Fruit fly (Drosophila melanogaster) whole organism, embryonic: ENCODE measurements around the gene Gr32a.

ENCODE experiments used
- Bgb ChIP-seq: fragments of 200-800 bp; sonication (Bioruptor generic); IDR thresholded peaks from 2 replicates; pipeline ENCODE4 v1.3.6; 2022; ENCODE audit warnings: missing biosample characterization, missing genetic modification characterization; ENCODE audit not compliant: partially characterized antibody
- Blimp-1 ChIP-seq: fragments of 200-800 bp; sonication (Bioruptor generic); optimal IDR thresholded peaks from 3 replicates; lab custom pipeline; 2018; ENCODE audit warnings: missing biosample characterization, missing genetic modification characterization, mild to moderate bottlenecking, moderate library complexity, missing genetic modification reagents
- CG10209 ChIP-seq: fragments of 200-800 bp; sonication (Bioruptor generic); optimal IDR thresholded peaks from 3 replicates; lab custom pipeline; 2017; ENCODE audit warnings: missing biosample characterization, mild to moderate bottlenecking, missing genetic modification characterization, missing genetic modification reagents
- CG10321 ChIP-seq: fragments of 200-800 bp; sonication (Bioruptor generic); IDR thresholded peaks from 2 replicates; pipeline ENCODE4 v1.3.6; 2022; ENCODE audit warnings: missing biosample characterization, missing genetic modification characterization
- CG10979 ChIP-seq: fragments of 200-800 bp; sonication (Bioruptor generic); optimal IDR thresholded peaks from 2 replicates; lab custom pipeline; 2018; ENCODE audit warnings: missing biosample characterization, mild to moderate bottlenecking, missing genetic modification characterization, moderate library complexity
- CG1233 ChIP-seq: fragments of 200-800 bp; sonication (Bioruptor generic); optimal IDR thresholded peaks from 4 replicates; lab custom pipeline; 2018; ENCODE audit warnings: missing biosample characterization, mild to moderate bottlenecking, missing genetic modification characterization
- CG17802 ChIP-seq: fragments of 200-800 bp; sonication (Bioruptor generic); optimal IDR thresholded peaks from 2 replicates; lab custom pipeline; 2018; ENCODE audit warnings: missing biosample characterization, mild to moderate bottlenecking, missing genetic modification characterization, moderate library complexity
- CG1792 ChIP-seq: fragments of 200-800 bp; sonication (Bioruptor generic); optimal IDR thresholded peaks from 2 replicates; lab custom pipeline; 2016; ENCODE audit warnings: missing biosample characterization, missing genetic modification characterization
- CG18599 ChIP-seq: fragments of 200-800 bp; sonication (Bioruptor generic); optimal IDR thresholded peaks from 3 replicates; lab custom pipeline; 2017; ENCODE audit warnings: missing biosample characterization, missing genetic modification characterization, mild to moderate bottlenecking, moderate library complexity, missing genetic modification reagents
- CG2129 ChIP-seq: fragments of 200-800 bp; sonication (Bioruptor generic); IDR thresholded peaks from 2 replicates; pipeline ENCODE4 v1.3.6; 2022; ENCODE audit warnings: missing biosample characterization, missing genetic modification characterization; ENCODE audit not compliant: partially characterized antibody
- CG30020 ChIP-seq: fragments of 200-800 bp; optimal IDR thresholded peaks from 2 replicates; lab custom pipeline; 2019; ENCODE audit warnings: missing biosample characterization, mild to moderate bottlenecking, missing genetic modification characterization, moderate library complexity
- CG4707 ChIP-seq: fragments of 200-800 bp; sonication (Bioruptor generic); optimal IDR thresholded peaks from 2 replicates; lab custom pipeline; 2018; ENCODE audit warnings: missing biosample characterization, mild to moderate bottlenecking, missing genetic modification characterization, moderate library complexity
- CG6765 ChIP-seq: fragments of 200-800 bp; sonication (Bioruptor generic); optimal IDR thresholded peaks from 3 replicates; lab custom pipeline; 2017; ENCODE audit warnings: missing biosample characterization, mild to moderate bottlenecking, missing genetic modification characterization
- CG6791 ChIP-seq: fragments of 200-800 bp; sonication (Bioruptor generic); IDR thresholded peaks from 3 replicates; pipeline ENCODE4 v1.3.6; 2022; ENCODE audit warnings: missing biosample characterization, missing genetic modification characterization; ENCODE audit not compliant: partially characterized antibody
- CG7556 ChIP-seq: fragments of 200-800 bp; sonication (Bioruptor generic); optimal IDR thresholded peaks from 2 replicates; lab custom pipeline; 2017; ENCODE audit warnings: missing biosample characterization, mild to moderate bottlenecking, missing genetic modification characterization
- CG8281 ChIP-seq: fragments of 200-800 bp; sonication (Bioruptor generic); optimal IDR thresholded peaks from 2 replicates; lab custom pipeline; 2018; ENCODE audit warnings: missing biosample characterization, mild to moderate bottlenecking, missing genetic modification characterization, moderate library complexity
- CG8388 ChIP-seq: fragments of 200-800 bp; sonication (Bioruptor generic); optimal IDR thresholded peaks from 2 replicates; lab custom pipeline; 2019; ENCODE audit warnings: missing biosample characterization, mild to moderate bottlenecking, missing genetic modification characterization, moderate library complexity
- CG9932 ChIP-seq: fragments of 200-800 bp; sonication (Bioruptor generic); IDR thresholded peaks from 2 replicates; pipeline ENCODE4 v1.3.6; 2022; ENCODE audit warnings: missing biosample characterization, missing genetic modification characterization
- Ets65A ChIP-seq: fragments of 200-800 bp; sonication (Bioruptor generic); peaks from one replicate; lab custom pipeline; 2016; ENCODE audit warnings: missing biosample characterization, missing genetic modification characterization
- Fer1 ChIP-seq: fragments of 200-800 bp; sonication (Bioruptor generic); optimal IDR thresholded peaks from 2 replicates; lab custom pipeline; 2017; ENCODE audit warnings: missing biosample characterization, mild to moderate bottlenecking, missing genetic modification characterization
- HLH3B ChIP-seq: fragments of 200-800 bp; sonication (Bioruptor generic); IDR thresholded peaks from 2 replicates; pipeline ENCODE4 v1.3.6; 2022; ENCODE audit warnings: missing biosample characterization, missing genetic modification characterization
- Mad ChIP-seq: fragments of 200-800 bp; sonication (Bioruptor generic); optimal IDR thresholded peaks from 2 replicates; lab custom pipeline; 2016; ENCODE audit warnings: missing biosample characterization, missing genetic modification characterization
- Med ChIP-seq: fragments of 200-800 bp; sonication (Bioruptor generic); peaks from one replicate; lab custom pipeline; 2016; ENCODE audit warnings: missing biosample characterization, missing genetic modification characterization, mild to moderate bottlenecking, inconsistent platforms, moderate library complexity
- Meics ChIP-seq: fragments of 200-800 bp; sonication (Bioruptor generic); optimal IDR thresholded peaks from 2 replicates; lab custom pipeline; 2017; ENCODE audit warnings: missing biosample characterization, mild to moderate bottlenecking, missing genetic modification characterization
- NfI ChIP-seq: fragments of 200-800 bp; sonication (Bioruptor generic); optimal IDR thresholded peaks from 3 replicates; lab custom pipeline; 2018; ENCODE audit warnings: missing biosample characterization, mild to moderate bottlenecking, missing genetic modification characterization, moderate library complexity
- Xbp1 ChIP-seq: fragments of 200-800 bp; sonication (Bioruptor generic); optimal IDR thresholded peaks from 3 replicates; lab custom pipeline; 2016; ENCODE audit warnings: missing biosample characterization, mild to moderate bottlenecking, missing genetic modification characterization
- ara ChIP-seq: fragments of 200-800 bp; sonication (Bioruptor generic); IDR thresholded peaks from 2 replicates; pipeline ENCODE4 v1.3.6; 2022; ENCODE audit warnings: missing biosample characterization, missing genetic modification characterization
- caup ChIP-seq: fragments of 200-800 bp; sonication (Bioruptor generic); optimal IDR thresholded peaks from 3 replicates; lab custom pipeline; 2017; ENCODE audit warnings: missing biosample characterization, mild to moderate bottlenecking, missing genetic modification characterization, moderate library complexity; ENCODE audit not compliant: severe bottlenecking
- ci ChIP-seq: fragments of 200-800 bp; sonication (Bioruptor generic); IDR thresholded peaks from 3 replicates; pipeline ENCODE4 v1.3.6; 2022; ENCODE audit warnings: missing biosample characterization, missing genetic modification characterization
- croc ChIP-seq: fragments of 200-800 bp; sonication (Bioruptor generic); conservative IDR thresholded peaks from 3 replicates; pipeline ENCODE4 v1.3.6; 2022; ENCODE audit warnings: missing biosample characterization, missing genetic modification characterization
- crol ChIP-seq: fragments of 200-800 bp; sonication (Bioruptor generic); IDR thresholded peaks from 2 replicates; pipeline ENCODE4 v1.3.6; 2022; ENCODE audit warnings: missing biosample characterization, missing genetic modification characterization
- crp ChIP-seq, 2 experiments: fragments of 200-800 bp; sonication (Bioruptor generic); optimal IDR thresholded peaks; 2 replicates in 1 of 2; 3 replicates in 1 of 2; lab custom pipeline; 2017; ENCODE audit warnings: missing biosample characterization in 2 of 2, missing genetic modification characterization in 2 of 2, mild to moderate bottlenecking in 1 of 2, moderate library complexity in 1 of 2
- cwo ChIP-seq: fragments of 200-800 bp; sonication (Bioruptor generic); optimal IDR thresholded peaks from 3 replicates; lab custom pipeline; 2017; ENCODE audit warnings: missing biosample characterization, missing genetic modification characterization, mild to moderate bottlenecking, moderate library complexity, missing genetic modification reagents
- fd96Cb ChIP-seq: fragments of 200-800 bp; sonication (Bioruptor generic); optimal IDR thresholded peaks from 2 replicates; lab custom pipeline; 2018; ENCODE audit warnings: missing biosample characterization, mild to moderate bottlenecking, missing genetic modification characterization, moderate library complexity
- grn ChIP-seq: fragments of 200-800 bp; sonication (Bioruptor generic); optimal IDR thresholded peaks from 3 replicates; lab custom pipeline; 2017; ENCODE audit warnings: missing biosample characterization, missing genetic modification characterization
- lilli ChIP-seq: fragments of 200-800 bp; sonication (Bioruptor generic); optimal IDR thresholded peaks from 3 replicates; lab custom pipeline; 2016; ENCODE audit warnings: missing biosample characterization, missing genetic modification characterization
- pan ChIP-seq, 4 experiments: fragments of >200 bp in 3 of 4; fragments of 200-800 bp in 1 of 4; sonication (Bioruptor generic) in 1 of 4; optimal IDR thresholded peaks in 3 of 4; IDR thresholded peaks in 1 of 4; 2 replicates each; pipeline versions ENCODE4 v1.3.6 to Lab custom; 2017 to 2022; ENCODE audit warnings: missing biosample characterization in 2 of 4, missing genetic modification characterization in 2 of 4, mixed read lengths in 1 of 4
- pb ChIP-seq: fragments of 200-800 bp; sonication (Bioruptor generic); optimal IDR thresholded peaks from 3 replicates; lab custom pipeline; 2016; ENCODE audit warnings: missing biosample characterization, missing genetic modification characterization
- pita ChIP-seq: fragments of 200-800 bp; sonication (Bioruptor generic); optimal IDR thresholded peaks from 2 replicates; lab custom pipeline; 2017; ENCODE audit warnings: missing biosample characterization, mild to moderate bottlenecking, missing genetic modification characterization
- salm ChIP-seq: fragments of 200-800 bp; sonication (Bioruptor generic); optimal IDR thresholded peaks from 2 replicates; lab custom pipeline; 2018; ENCODE audit warnings: missing biosample characterization, mild to moderate bottlenecking, missing genetic modification characterization
- scrt ChIP-seq: fragments of 200-800 bp; sonication (Bioruptor generic); optimal IDR thresholded peaks from 2 replicates; lab custom pipeline; 2018; ENCODE audit warnings: missing biosample characterization, mild to moderate bottlenecking, missing genetic modification characterization, moderate library complexity
- slou ChIP-seq: fragments of 200-800 bp; sonication (Bioruptor generic); optimal IDR thresholded peaks from 3 replicates; lab custom pipeline; 2016; ENCODE audit warnings: missing biosample characterization, missing genetic modification characterization
- tgo ChIP-seq: fragments of 200-800 bp; sonication (Bioruptor generic); IDR thresholded peaks from 3 replicates; pipeline ENCODE4 v1.3.6; 2022; ENCODE audit warnings: missing biosample characterization, missing genetic modification characterization
- tna ChIP-seq: fragments of 200-800 bp; sonication (Bioruptor generic); IDR thresholded peaks from 2 replicates; pipeline ENCODE4 v1.3.6; 2022; ENCODE audit warnings: missing biosample characterization, missing genetic modification characterization; ENCODE audit not compliant: partially characterized antibody
- ttk ChIP-seq: fragments of 200-800 bp; sonication (Bioruptor generic); IDR thresholded peaks from 2 replicates; pipeline ENCODE4 v2.1.2; 2022; ENCODE audit warnings: missing biosample characterization, missing genetic modification characterization
- unpg ChIP-seq: fragments of 200-800 bp; sonication (Bioruptor generic); optimal IDR thresholded peaks from 3 replicates; lab custom pipeline; 2018; ENCODE audit warnings: missing biosample characterization, mild to moderate bottlenecking, missing genetic modification characterization, moderate library complexity

Gr32a gene

dm6 chr2L:11086357-11086924, 27.4 kb upstream of the Gr32a start, which contains the start of gene CG16854 (continued):
- TF ChIP-seq CG30020 (tag; lab: Kevin White, UChicago) (no peak), scrt (peak; percentile 0), fd96Cb (tag; lab: Kevin White, UChicago) (no peak), Xbp1 (GFP tag; lab: Kevin White, UChicago) (peak; percentile 1), CG8388 (GFP tag; lab: Kevin White, UChicago) (no peak), HLH3B (GFP tag; lab: Robert Waterston, UW) (no peak)

- TF ChIP-seq CG2129 (GFP tag; lab: Robert Waterston, UW): peak; percentile 60; the same call in 1 of the 2 replicates
- TF ChIP-seq salm (tag; lab: Kevin White, UChicago): no peak
- TF ChIP-seq cwo (GFP tag; lab: Kevin White, UChicago): no peak
- TF ChIP-seq Xbp1 (GFP tag; lab: Kevin White, UChicago): peak; percentile 59
- TF ChIP-seq CG10209 (GFP tag; lab: Kevin White, UChicago): no peak
- TF ChIP-seq croc (GFP tag; lab: Robert Waterston, UW): no peak
- no peak for TF ChIP-seq CG6765 (GFP tag; lab: Kevin White, UChicago)
- TF ChIP-seq Fer1 (GFP tag; lab: Kevin White, UChicago): no peak
- TF ChIP-seq pita (GFP tag; lab: Kevin White, UChicago): no peak
- TF ChIP-seq slou (GFP tag; lab: Kevin White, UChicago): peak; percentile 20
- TF ChIP-seq CG6791 (GFP tag; lab: Robert Waterston, UW): peak; percentile 48; the same call in 1 of the 3 replicates
- TF ChIP-seq CG18599 (GFP tag; lab: Kevin White, UChicago): no peak
- TF ChIP-seq Bgb (GFP tag; lab: Robert Waterston, UW): peak; percentile 62; the same call in 1 of the 2 replicates
- TF ChIP-seq CG7556 (GFP tag; lab: Kevin White, UChicago): no peak
- TF ChIP-seq pan (optimal IDR thresholded peaks at IDR 0.05; lab: Kevin White, UChicago): no peak
- peak in 1 of 2 experiments; percentile 25 for TF ChIP-seq pan (GFP tag; optimal IDR thresholded peaks at IDR 0.05 in 1 of 2, IDR thresholded peaks at IDR 0.05 in 1 of 2)
- no peak for TF ChIP-seq CG1792 (GFP tag; lab: Kevin White, UChicago)
- peak; percentile 60; the same call in 1 of the 2 replicates for TF ChIP-seq CG9932 (GFP tag; lab: Robert Waterston, UW)
- no peak for TF ChIP-seq CG4707 (GFP tag; lab: Kevin White, UChicago)
- peak; percentile 52 for TF ChIP-seq lilli
- peak; percentile 22 for TF ChIP-seq Mad (GFP tag; lab: Kevin White, UChicago)
- no peak for TF ChIP-seq ttk
- TF ChIP-seq pb (GFP tag; lab: Kevin White, UChicago): no peak
- no peak for TF ChIP-seq caup (GFP tag; lab: Kevin White, UChicago)
- no peak for TF ChIP-seq tna
- no peak for TF ChIP-seq NfI
- TF ChIP-seq ci (GFP tag; lab: Robert Waterston, UW): no peak
- no peak for TF ChIP-seq CG17802
- TF ChIP-seq ara: no peak
- TF ChIP-seq tgo (GFP tag; lab: Robert Waterston, UW): peak; percentile 36; the same call in 1 of the 3 replicates
- TF ChIP-seq crol (GFP tag; lab: Robert Waterston, UW): no peak
- TF ChIP-seq CG1233 (GFP tag; lab: Kevin White, UChicago): peak; percentile 10
- TF ChIP-seq Ets65A (GFP tag; lab: Kevin White, UChicago): peak; percentile 55
- no peak for TF ChIP-seq grn (GFP tag; lab: Kevin White, UChicago)
- no peak for TF ChIP-seq Meics (GFP tag; lab: Kevin White, UChicago)
- no peak for TF ChIP-seq CG10321 (GFP tag; lab: Robert Waterston, UW)
- no peak for TF ChIP-seq unpg (GFP tag; lab: Kevin White, UChicago)
- peak; percentile 32 for TF ChIP-seq CG10979
- TF ChIP-seq CG8281: no peak
- peak in 1 of 2 experiments; percentile 25 for TF ChIP-seq crp (GFP tag; optimal IDR thresholded peaks at IDR 0.05; lab: Kevin White, UChicago)
- no peak for TF ChIP-seq Blimp-1 (GFP tag; lab: Kevin White, UChicago)
- peak; percentile 33 for TF ChIP-seq Med (GFP tag; lab: Kevin White, UChicago)
These were observed 22.7 kb upstream of the Gr32a start, which contains the start of gene Wdr59 for dm6 chr2L:11091111-11091510. Gene Wdr59, plus strand, starts transcription at chr2L:11091444.
